Fruit fly (Drosophila melanogaster): ENCODE measurements around the gene Ctl2.

DNA sequence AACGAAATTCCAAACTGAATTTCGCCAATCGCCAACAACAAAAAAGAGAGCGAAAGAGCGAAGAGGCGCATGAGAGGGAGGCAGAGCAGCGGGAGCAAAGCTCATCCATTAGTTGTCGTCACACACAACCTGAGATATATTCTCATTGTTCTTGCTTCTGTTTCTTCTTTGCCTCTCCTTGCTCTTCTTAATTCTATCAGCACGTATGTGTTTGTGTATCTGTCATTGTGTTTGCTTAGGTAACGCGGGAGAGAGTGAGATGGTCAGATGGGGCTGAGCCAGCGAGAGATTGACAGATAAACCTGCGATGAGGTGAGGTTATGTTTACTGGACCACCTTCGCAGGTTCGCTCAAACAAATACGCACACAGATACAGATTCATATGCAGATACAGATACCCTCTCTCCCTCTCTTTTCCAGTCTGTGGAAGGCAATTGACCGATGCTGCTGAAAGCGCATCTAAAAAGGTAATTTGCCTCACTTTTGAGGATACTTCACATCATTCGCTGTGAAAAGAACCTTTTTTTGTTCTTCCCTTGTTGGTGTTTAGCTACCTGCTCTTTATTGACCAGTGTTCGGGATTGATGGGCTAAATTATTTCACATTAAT, 49.1 kb upstream of the Ctl2 start:
- TF ChIP-seq CG32006 (GFP tag; optimal IDR thresholded peaks at IDR 0.05) (no peak), CG10631 (GFP tag; optimal IDR thresholded peaks at IDR 0.05) (no peak), Eip78C (GFP tag) (peak; percentile 68), Hr39 (GFP tag; optimal IDR thresholded peaks at IDR 0.05) (no peak), CG16779 (tag; optimal IDR thresholded peaks at IDR 0.05) (no peak), eg (GFP tag; IDR thresholded peaks at IDR 0.05) (0 out of 3 replicates have a peak, but pooled peaks have one; percentile 45), esn (GFP tag; optimal IDR thresholded peaks at IDR 0.05) (peak; percentile 27), Smox (GFP tag; optimal IDR thresholded peaks at IDR 0.05) (no peak), Gug (GFP tag; IDR thresholded peaks at IDR 0.05) (no peak), CG11762 (GFP tag; optimal IDR thresholded peaks at IDR 0.05; ENCODE audit: insufficient read depth) (no peak), lz (GFP tag; optimal IDR thresholded peaks at IDR 0.05) (no peak), spab (GFP tag; optimal IDR thresholded peaks at IDR 0.05) (peak; percentile 9), Blimp-1 (GFP tag; optimal IDR thresholded peaks at IDR 0.05) (peak; percentile 55)

Measured in whole organism, prepupa.